Worm (Caenorhabditis elegans) whole organism, midembryonic: ENCODE measurements around the gene K03B4.2.

Source experiments
- T22C8.4 ChIP-seq: fragments of 200-800 bp; sonication (Bioruptor generic); IDR thresholded peaks from 2 replicates; pipeline ENCODE4 v1.3.6; 2022; ENCODE audit warnings: missing genetic modification characterization, missing compliant biosample characterization
- cog-1 ChIP-seq: sonication (generic microtip); optimal IDR thresholded peaks from 2 replicates; lab custom pipeline; 2016; ENCODE audit warnings: missing genetic modification characterization, missing compliant biosample characterization
- flt-1 ChIP-seq: fragments of 200-800 bp; sonication (Bioruptor generic); IDR thresholded peaks from 2 replicates; pipeline ENCODE4 v1.3.6; 2022; ENCODE audit warnings: missing genetic modification characterization, missing compliant biosample characterization
- klf-2 ChIP-seq: fragments of 200-800 bp; sonication (Bioruptor generic); conservative IDR thresholded peaks from 2 replicates; pipeline ENCODE4 v1.3.6; 2022; ENCODE audit warnings: missing genetic modification reagents, missing genetic modification characterization, missing compliant biosample characterization
- med-1 ChIP-seq: sonication (generic microtip); optimal IDR thresholded peaks from 2 replicates; lab custom pipeline; 2017; ENCODE audit warnings: missing genetic modification characterization, mild to moderate bottlenecking, missing compliant biosample characterization, antibody characterized with exemption, missing genetic modification reagents; ENCODE audit not compliant: insufficient read depth
- ref-1 ChIP-seq: fragments of 200-800 bp; sonication (Bioruptor generic); conservative IDR thresholded peaks from 2 replicates; pipeline ENCODE4 v1.3.6; 2022; ENCODE audit warnings: missing genetic modification reagents, missing genetic modification characterization, missing compliant biosample characterization
- tab-1 ChIP-seq: fragments of 200-800 bp; sonication (Bioruptor generic); IDR thresholded peaks from 2 replicates; pipeline ENCODE4 v1.3.6; 2022; ENCODE audit warnings: missing genetic modification characterization, missing compliant biosample characterization
- ztf-23 ChIP-seq: fragments of 200-800 bp; sonication (Bioruptor generic); IDR thresholded peaks from 2 replicates; pipeline ENCODE4 v1.3.6; 2022; ENCODE audit warnings: missing genetic modification reagents, missing genetic modification characterization, missing compliant biosample characterization
- ztf-29 ChIP-seq: fragments of 200-800 bp; sonication (Bioruptor generic); IDR thresholded peaks from 2 replicates; pipeline ENCODE4 v1.3.6; 2022; ENCODE audit warnings: missing genetic modification reagents, missing genetic modification characterization, missing compliant biosample characterization

The K03B4.2 gene

DNA sequence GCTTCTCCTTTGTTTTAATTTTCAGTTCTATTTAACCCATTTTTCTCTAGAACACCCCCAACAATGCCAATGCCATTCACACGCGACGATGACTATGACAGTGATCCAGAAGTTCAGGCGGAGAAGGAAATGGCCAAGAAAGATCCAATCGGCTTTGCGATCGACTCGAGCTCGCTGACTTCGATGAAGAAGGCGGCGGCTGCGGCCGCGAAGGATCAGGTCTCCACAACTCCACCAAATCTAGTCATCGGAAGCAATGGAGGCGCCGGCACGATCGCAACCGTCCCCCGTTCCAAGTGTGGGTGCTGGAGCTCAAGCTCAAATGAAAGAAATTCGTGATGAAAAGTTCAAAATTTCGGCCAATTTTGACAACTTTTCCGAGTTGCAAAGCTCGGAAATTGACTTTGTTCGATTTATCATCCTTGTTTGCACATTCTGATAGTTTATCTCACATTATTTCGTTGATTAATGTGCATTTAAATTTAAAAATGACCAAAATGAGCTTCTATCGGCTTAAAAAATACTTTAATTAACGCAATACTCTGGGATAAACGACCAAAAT, at the start of gene K03B4.2:
Gene K03B4.2 (plus strand): TSS at position 51 of the 562 bp plus-strand sequence.
- TF ChIP-seq tab-1 (GFP tag; lab: Robert Waterston, UW) = no peak
- no peak for TF ChIP-seq klf-2 (GFP tag; lab: Robert Waterston, UW)
- TF ChIP-seq ref-1 (GFP tag; lab: Robert Waterston, UW) = no peak
- TF ChIP-seq flt-1 (GFP tag; lab: Robert Waterston, UW) = no peak
- TF ChIP-seq cog-1 (tag; lab: Kevin White, UChicago) = no peak
- TF ChIP-seq ztf-29 (GFP tag; lab: Robert Waterston, UW) = no peak
- TF ChIP-seq T22C8.4 (GFP tag; lab: Robert Waterston, UW) = no peak
- no peak for TF ChIP-seq med-1 (GFP tag; lab: Kevin White, UChicago)
- no peak for TF ChIP-seq ztf-23 (GFP tag; lab: Robert Waterston, UW)

DNA sequence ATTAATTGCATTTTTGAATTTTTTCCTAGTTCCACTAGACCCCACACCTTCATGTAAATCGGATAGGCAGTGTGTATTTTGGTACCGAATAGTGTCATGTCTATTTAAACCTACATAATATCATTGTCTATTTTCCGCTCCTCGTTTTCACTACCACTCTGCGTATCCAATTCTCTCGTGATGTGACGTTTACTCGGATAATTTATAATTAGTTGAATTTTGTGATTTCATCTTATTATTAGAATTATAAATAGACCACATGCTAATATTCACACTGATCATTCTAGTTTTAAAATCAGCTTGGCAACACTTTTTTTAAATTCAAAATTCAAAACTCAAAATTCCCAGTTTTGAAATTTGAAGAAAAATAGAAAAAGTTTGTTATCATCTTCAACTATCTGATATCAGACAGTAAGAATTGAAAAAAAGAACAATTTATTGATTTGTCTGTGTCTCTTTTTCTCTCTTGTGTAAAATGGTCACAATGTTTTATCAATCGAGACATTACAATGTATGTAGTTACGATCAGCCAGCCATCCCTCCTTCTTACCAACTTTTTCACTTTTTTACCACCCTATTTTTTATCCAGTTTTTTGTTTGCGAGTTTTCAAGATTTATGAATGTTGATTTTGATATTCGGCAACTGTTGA, 47.2 kb upstream of the K03B4.2 start:
- TF ChIP-seq flt-1 (GFP tag; lab: Robert Waterston, UW) (no peak), tab-1 (GFP tag; lab: Robert Waterston, UW) (no peak), ztf-29 (GFP tag; lab: Robert Waterston, UW) (no peak), med-1 (GFP tag; lab: Kevin White, UChicago) (no peak), klf-2 (GFP tag; lab: Robert Waterston, UW) (no peak), ref-1 (GFP tag; lab: Robert Waterston, UW) (no peak), ztf-23 (GFP tag; lab: Robert Waterston, UW) (no peak), cog-1 (tag; lab: Kevin White, UChicago) (no peak), T22C8.4 (GFP tag; lab: Robert Waterston, UW) (no peak)

DNA sequence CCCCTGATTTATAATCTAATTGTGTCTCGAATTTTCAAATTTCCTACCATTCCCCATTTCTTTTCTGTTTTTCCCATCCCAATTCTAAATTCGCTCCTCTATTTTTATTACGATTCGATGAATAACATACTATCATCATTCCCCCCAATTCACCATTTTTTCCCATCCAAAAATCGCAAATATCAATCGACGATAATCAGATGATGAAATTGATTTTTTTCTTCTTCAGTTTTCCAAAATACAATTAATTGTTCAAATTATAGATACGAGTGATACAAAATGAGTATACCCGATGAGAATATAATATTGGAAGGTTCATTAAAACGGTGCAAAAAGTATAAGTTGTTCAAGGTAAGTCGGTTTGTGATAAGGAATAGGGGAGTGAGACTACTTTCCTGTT, 45.1 kb upstream of the K03B4.2 start, which contains the start of gene soc-1:
Gene soc-1 (plus strand): TSS at position 262 of the 400 bp plus-strand sequence.
- TF ChIP-seq T22C8.4 (GFP tag; lab: Robert Waterston, UW) (no peak), med-1 (GFP tag; lab: Kevin White, UChicago) (no peak), ref-1 (GFP tag; lab: Robert Waterston, UW) (no peak), cog-1 (tag; lab: Kevin White, UChicago) (no peak), klf-2 (GFP tag; lab: Robert Waterston, UW) (no peak), flt-1 (GFP tag; lab: Robert Waterston, UW) (no peak), ztf-29 (GFP tag; lab: Robert Waterston, UW) (no peak), tab-1 (GFP tag; lab: Robert Waterston, UW) (no peak), ztf-23 (GFP tag; lab: Robert Waterston, UW) (no peak)

DNA sequence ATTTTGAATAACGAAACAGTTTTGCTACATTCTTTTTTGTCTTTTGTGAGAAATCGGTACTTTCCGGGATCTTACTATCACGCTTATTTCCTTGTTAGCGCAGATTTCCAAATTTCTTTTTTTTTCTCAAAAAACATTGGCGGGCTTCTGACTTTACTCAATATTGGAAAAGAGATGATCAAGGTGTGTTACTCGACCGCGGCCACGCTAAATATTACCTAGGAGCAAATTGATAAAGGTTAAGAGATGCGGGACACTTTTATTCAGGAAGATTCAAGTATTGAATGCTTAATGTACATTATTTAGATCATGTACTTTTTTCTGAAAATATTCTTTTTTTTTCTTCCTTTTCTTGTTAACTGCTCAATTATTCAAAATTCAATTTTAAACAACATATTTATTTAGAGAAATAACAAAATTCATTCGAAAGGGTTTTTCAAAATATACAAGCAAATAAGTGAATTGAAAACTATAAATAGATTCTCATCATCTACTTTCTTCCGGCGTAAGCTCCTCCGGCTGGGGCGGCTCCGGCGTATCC, 40.4 kb upstream of the K03B4.2 start:
- TF ChIP-seq T22C8.4 (GFP tag; lab: Robert Waterston, UW) (no peak), ref-1 (GFP tag; lab: Robert Waterston, UW) (no peak), flt-1 (GFP tag; lab: Robert Waterston, UW) (no peak), med-1 (GFP tag; lab: Kevin White, UChicago) (no peak), tab-1 (GFP tag; lab: Robert Waterston, UW) (no peak), ztf-29 (GFP tag; lab: Robert Waterston, UW) (no peak), cog-1 (tag; lab: Kevin White, UChicago) (no peak), ztf-23 (GFP tag; lab: Robert Waterston, UW) (no peak)

DNA sequence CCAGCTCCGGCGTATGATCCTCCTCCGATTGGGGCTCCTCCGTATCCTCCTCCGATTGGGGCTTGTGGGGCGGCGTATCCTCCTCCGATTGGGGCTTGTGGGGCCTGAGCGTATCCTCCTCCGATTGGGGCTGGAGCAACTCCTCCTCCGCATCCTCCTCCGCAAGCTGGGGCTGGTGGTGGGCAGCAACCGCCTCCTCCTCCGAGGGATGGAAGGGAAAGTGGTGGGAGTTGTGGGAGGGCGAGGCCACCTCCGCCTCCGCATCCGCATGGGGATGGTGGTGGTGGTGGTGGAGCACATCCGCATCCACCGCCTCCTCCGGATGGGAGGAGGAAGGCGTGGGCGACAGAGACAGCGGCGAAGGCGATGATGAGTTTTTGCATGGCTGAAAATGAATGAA, 39.9 kb upstream of the K03B4.2 start, which contains the start of gene F41F3.3:
Gene F41F3.3 (minus strand): TSS at position 383 of the 400 bp plus-strand sequence.
- 0 out of 2 replicates have a peak, but pooled peaks have one; percentile 25 for TF ChIP-seq tab-1 (GFP tag; lab: Robert Waterston, UW)
- no peak for TF ChIP-seq ztf-29 (GFP tag; lab: Robert Waterston, UW)
- no peak for TF ChIP-seq med-1 (GFP tag; lab: Kevin White, UChicago)
- TF ChIP-seq ztf-23 (GFP tag; lab: Robert Waterston, UW) = 0 out of 2 replicates have a peak, but pooled peaks have one; percentile 46
- TF ChIP-seq ref-1 (GFP tag; lab: Robert Waterston, UW) = no peak
- peak; percentile 65; the same call in 1 of the 2 replicates for TF ChIP-seq flt-1 (GFP tag; lab: Robert Waterston, UW)
- TF ChIP-seq T22C8.4 (GFP tag; lab: Robert Waterston, UW) = no peak
- no peak for TF ChIP-seq klf-2 (GFP tag; lab: Robert Waterston, UW)
- TF ChIP-seq cog-1 (tag; lab: Kevin White, UChicago) = no peak

DNA sequence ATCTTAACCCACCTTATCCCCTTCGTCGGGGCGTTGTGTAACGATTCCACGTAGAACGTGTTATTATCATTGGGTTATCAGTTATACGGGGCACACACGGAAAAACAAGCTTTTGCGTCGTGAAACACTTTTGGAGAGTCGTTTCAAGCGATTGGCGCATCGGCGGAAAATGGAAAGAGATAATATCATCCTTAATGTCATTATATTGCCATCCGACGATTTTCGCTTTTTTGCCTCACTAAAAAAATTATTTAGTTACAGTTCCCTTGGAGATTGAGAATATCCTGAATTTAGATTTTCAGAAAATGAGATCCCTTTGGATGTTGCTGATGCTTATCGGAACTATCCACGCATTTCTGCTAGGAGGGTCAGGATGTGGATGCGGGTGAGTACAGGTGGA, 39.3 kb upstream of the K03B4.2 start, which contains the start of gene F41F3.8:
Gene F41F3.8 (plus strand): TSS at position 301 of the 400 bp plus-strand sequence.
- TF ChIP-seq ref-1 (GFP tag; lab: Robert Waterston, UW) = no peak
- no peak for TF ChIP-seq ztf-23 (GFP tag; lab: Robert Waterston, UW)
- no peak for TF ChIP-seq T22C8.4 (GFP tag; lab: Robert Waterston, UW)
- no peak for TF ChIP-seq cog-1 (tag; lab: Kevin White, UChicago)
- no peak for TF ChIP-seq flt-1 (GFP tag; lab: Robert Waterston, UW)
- TF ChIP-seq ztf-29 (GFP tag; lab: Robert Waterston, UW) = no peak
- no peak for TF ChIP-seq med-1 (GFP tag; lab: Kevin White, UChicago)
- TF ChIP-seq klf-2 (GFP tag; lab: Robert Waterston, UW) = no peak
- no peak for TF ChIP-seq tab-1 (GFP tag; lab: Robert Waterston, UW)

DNA sequence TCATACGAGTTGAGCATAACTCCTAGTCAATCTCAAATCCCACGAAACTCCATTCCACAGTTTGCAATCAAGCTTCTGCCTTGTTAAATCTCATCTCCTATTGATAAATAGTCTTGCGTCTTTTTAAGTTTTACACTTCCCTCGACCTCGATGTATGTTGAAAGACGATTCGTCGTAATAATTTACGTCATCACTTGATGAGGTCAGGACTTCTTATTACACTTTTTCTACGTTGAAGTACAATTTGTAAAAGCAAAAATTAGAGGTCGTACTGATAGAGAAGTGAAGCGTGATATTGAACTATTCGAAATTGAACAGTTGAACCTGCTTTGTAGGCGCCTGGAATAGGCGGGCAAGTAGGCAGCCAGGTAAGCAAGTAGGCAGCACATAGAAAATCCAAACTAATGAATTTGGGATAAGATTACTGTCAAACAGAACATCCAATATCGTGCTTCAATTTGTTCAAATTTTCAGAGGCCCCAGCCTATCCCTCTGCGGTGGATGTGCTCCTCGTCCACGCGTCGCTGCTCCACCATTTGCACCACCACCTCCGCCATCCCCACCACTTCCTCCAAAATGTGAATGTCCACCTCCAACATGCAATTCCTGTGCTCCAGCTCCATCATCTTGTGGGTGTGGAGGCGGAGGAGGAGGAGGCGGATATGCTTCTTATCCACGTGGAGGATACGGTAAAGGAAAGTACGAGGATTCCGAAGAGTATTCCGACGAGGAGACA, 38.0 kb upstream of the K03B4.2 start:
- TF ChIP-seq tab-1 (GFP tag; lab: Robert Waterston, UW) = no peak
- TF ChIP-seq ref-1 (GFP tag; lab: Robert Waterston, UW) = no peak

DNA sequence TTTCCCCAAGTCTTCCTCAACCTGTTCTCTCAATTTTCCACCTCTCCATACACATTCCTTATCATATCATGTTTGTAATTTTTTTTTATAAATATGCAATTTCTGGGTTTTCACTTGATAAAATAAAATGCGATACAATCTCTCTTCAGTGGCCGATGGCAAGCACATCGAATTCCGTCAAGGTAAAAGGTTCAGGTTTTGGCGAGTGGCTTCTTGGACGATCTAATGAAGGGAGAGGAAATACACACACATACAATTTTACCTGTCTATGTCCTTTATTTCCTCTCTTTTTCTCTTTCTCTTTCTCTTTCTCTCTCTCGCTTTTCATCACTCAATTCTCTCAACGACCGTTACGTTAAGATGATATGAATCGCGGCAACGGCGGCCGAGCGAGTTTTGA, 36.3 kb upstream of the K03B4.2 start:
- TF ChIP-seq cog-1 (tag; lab: Kevin White, UChicago) (no peak), med-1 (GFP tag; lab: Kevin White, UChicago) (no peak), klf-2 (GFP tag; lab: Robert Waterston, UW) (no peak), ztf-29 (GFP tag; lab: Robert Waterston, UW) (no peak), T22C8.4 (GFP tag; lab: Robert Waterston, UW) (no peak), ref-1 (GFP tag; lab: Robert Waterston, UW) (no peak), tab-1 (GFP tag; lab: Robert Waterston, UW) (no peak), ztf-23 (GFP tag; lab: Robert Waterston, UW) (no peak), flt-1 (GFP tag; lab: Robert Waterston, UW) (no peak)
